Worm (Caenorhabditis elegans) whole organism, L1 larva: Measurements from ENCODE around the gene nas-10.
A peak's percentile ranks its signal among the peaks of the same experiment; 100 is the strongest.

Experiments
- C04F5.9 ChIP-seq: sonication (generic microtip); optimal IDR thresholded peaks from 2 replicates; lab custom pipeline; 2016; ENCODE audit warnings: missing genetic modification characterization, missing compliant biosample characterization
- C16A3.4 ChIP-seq: fragments of 150-350 bp; optimal IDR thresholded peaks from 2 replicates; lab custom pipeline; 2014; ENCODE audit warnings: missing biosample characterization, missing genetic modification characterization
- C34B4.2 ChIP-seq: sonication (generic microtip); optimal IDR thresholded peaks from 2 replicates; lab custom pipeline; 2017; ENCODE audit warnings: mild to moderate bottlenecking, missing genetic modification characterization, missing compliant biosample characterization
- Y116A8C.19 ChIP-seq: sonication (generic microtip); optimal IDR thresholded peaks from 2 replicates; lab custom pipeline; 2016; ENCODE audit warnings: missing compliant biosample characterization, missing genetic modification characterization, borderline replicate concordance
- alr-1 ChIP-seq: fragments of 200-800 bp; sonication (Bioruptor generic); optimal IDR thresholded peaks from 2 replicates; lab custom pipeline; 2018; ENCODE audit warnings: borderline replicate concordance, mild to moderate bottlenecking, missing genetic modification characterization, missing compliant biosample characterization
- ama-1 ChIP-seq: fragments of 150-350 bp; optimal IDR thresholded peaks from 2 replicates; lab custom pipeline; 2014
- ceh-88 ChIP-seq: fragments of 200-800 bp; sonication (Bioruptor generic); IDR thresholded peaks from 2 replicates; pipeline ENCODE4 v1.3.6; 2022; ENCODE audit warnings: missing genetic modification characterization, missing compliant biosample characterization
- ces-1 ChIP-seq: fragments of 150-350 bp; optimal IDR thresholded peaks from 2 replicates; lab custom pipeline; 2014; ENCODE audit warnings: missing biosample characterization, missing genetic modification reagents, missing genetic modification characterization
- dpl-1 ChIP-seq, 3 experiments: fragments of 150-350 bp in 2 of 3; sonication (generic microtip) in 1 of 3; optimal IDR thresholded peaks; 2 replicates each; lab custom pipeline; 2014 to 2017; ENCODE audit warnings: missing biosample characterization in 3 of 3, missing genetic modification characterization in 3 of 3, missing genetic modification reagents in 3 of 3
- efl-1 ChIP-seq, 4 experiments: fragments of 150-350 bp; optimal IDR thresholded peaks in 3 of 4; peaks in 1 of 4; 1 replicate in 1 of 4; 2 replicates in 3 of 4; lab custom pipeline; 2014; ENCODE audit warnings: missing biosample characterization in 2 of 4, missing genetic modification characterization in 2 of 4, missing genetic modification reagents in 2 of 4
- egl-13 ChIP-seq: sonication (generic microtip); optimal IDR thresholded peaks from 2 replicates; lab custom pipeline; 2016; ENCODE audit warnings: missing genotype, missing genetic modification reagents, missing genetic modification characterization, missing compliant biosample characterization
- elt-2 ChIP-seq: sonication (generic microtip); optimal IDR thresholded peaks from 2 replicates; lab custom pipeline; 2016; ENCODE audit warnings: missing genetic modification characterization, mild to moderate bottlenecking, inconsistent platforms, missing compliant biosample characterization, missing genetic modification reagents
- elt-3 ChIP-seq, 6 experiments: fragments of 150-350 bp in 1 of 6; sonication (generic microtip); optimal IDR thresholded peaks; 2 replicates each; lab custom pipeline; 2017 to 2018; ENCODE audit warnings: missing biosample characterization in 6 of 6, missing genetic modification characterization in 6 of 6, inconsistent platforms in 1 of 6
- ets-5 ChIP-seq: fragments of 200-800 bp; sonication (Bioruptor generic); IDR thresholded peaks from 2 replicates; pipeline ENCODE4 v1.3.6; 2022; ENCODE audit warnings: missing genetic modification characterization, missing compliant biosample characterization
- fkh-10 ChIP-seq: sonication (generic microtip); optimal IDR thresholded peaks from 2 replicates; lab custom pipeline; 2017; ENCODE audit warnings: missing biosample characterization, missing genetic modification reagents, missing genetic modification characterization
- fkh-8 ChIP-seq: sonication (generic microtip); optimal IDR thresholded peaks from 2 replicates; lab custom pipeline; 2016; ENCODE audit warnings: mild to moderate bottlenecking, missing genetic modification characterization, missing compliant biosample characterization
- grh-1 ChIP-seq: fragments of 200-800 bp; sonication (Bioruptor generic); IDR thresholded peaks from 2 replicates; pipeline ENCODE4 v1.3.6; 2022; ENCODE audit warnings: missing genetic modification reagents, missing genetic modification characterization, missing compliant biosample characterization
- hlh-17 ChIP-seq: fragments of 200-800 bp; sonication (Bioruptor generic); optimal IDR thresholded peaks from 2 replicates; lab custom pipeline; 2018; ENCODE audit warnings: missing genetic modification characterization, mild to moderate bottlenecking, missing compliant biosample characterization, moderate library complexity, borderline replicate concordance
- hpl-2 ChIP-seq: fragments of 150-350 bp; optimal IDR thresholded peaks from 2 replicates; lab custom pipeline; 2014; ENCODE audit warnings: missing biosample characterization, missing genetic modification reagents, missing genetic modification characterization
- irx-1 ChIP-seq: sonication (generic microtip); optimal IDR thresholded peaks from 2 replicates; lab custom pipeline; 2016; ENCODE audit warnings: missing genetic modification characterization, missing compliant biosample characterization
- jun-1 ChIP-seq: fragments of 150-350 bp; optimal IDR thresholded peaks from 2 replicates; lab custom pipeline; 2014; ENCODE audit warnings: missing biosample characterization, missing genetic modification reagents, missing genetic modification characterization
- lin-15B ChIP-seq: fragments of 150-350 bp; sonication (generic microtip); optimal IDR thresholded peaks from 3 replicates; lab custom pipeline; 2014; ENCODE audit warnings: missing biosample characterization, missing genetic modification characterization
- lin-39 ChIP-seq: fragments of 150-350 bp; optimal IDR thresholded peaks from 2 replicates; lab custom pipeline; 2014; ENCODE audit warnings: missing biosample characterization, missing genetic modification reagents, missing genetic modification characterization
- lsy-2 ChIP-seq, 2 experiments: fragments of 150-350 bp; optimal IDR thresholded peaks; 2 replicates each; lab custom pipeline; 2014; ENCODE audit warnings: missing biosample characterization in 2 of 2, missing genetic modification characterization in 2 of 2
- mdl-1 ChIP-seq, 2 experiments: fragments of 150-350 bp; optimal IDR thresholded peaks; 2 replicates each; lab custom pipeline; 2014 to 2017; ENCODE audit warnings: missing biosample characterization in 2 of 2, missing genetic modification characterization in 2 of 2, inconsistent platforms in 1 of 2
- mep-1 ChIP-seq: fragments of 150-350 bp; optimal IDR thresholded peaks from 2 replicates; lab custom pipeline; 2014; ENCODE audit warnings: missing biosample characterization, missing genetic modification characterization
- nhr-19 ChIP-seq: fragments of 200-800 bp; sonication (Bioruptor generic); conservative IDR thresholded peaks from 2 replicates; pipeline ENCODE4 v1.3.6; 2022; ENCODE audit warnings: missing genetic modification characterization, missing compliant biosample characterization
- nhr-20 ChIP-seq: sonication (generic microtip); optimal IDR thresholded peaks from 2 replicates; lab custom pipeline; 2016; ENCODE audit warnings: mild to moderate bottlenecking, missing genetic modification characterization, missing compliant biosample characterization
- nhr-28 ChIP-seq: fragments of 150-350 bp; optimal IDR thresholded peaks from 2 replicates; lab custom pipeline; 2014; ENCODE audit warnings: missing biosample characterization, missing genetic modification characterization
- nhr-71 ChIP-seq: sonication (generic microtip); optimal IDR thresholded peaks from 2 replicates; lab custom pipeline; 2016; ENCODE audit warnings: mild to moderate bottlenecking, missing genetic modification characterization, moderate library complexity, missing compliant biosample characterization
- nhr-77 ChIP-seq: fragments of 150-350 bp; optimal IDR thresholded peaks from 2 replicates; lab custom pipeline; 2014; ENCODE audit warnings: missing biosample characterization, missing genetic modification characterization
- pax-3 ChIP-seq: fragments of 200-800 bp; sonication (Bioruptor generic); optimal IDR thresholded peaks from 2 replicates; lab custom pipeline; 2018; ENCODE audit warnings: mild to moderate bottlenecking, missing genetic modification characterization, moderate library complexity, missing compliant biosample characterization
- pqm-1 ChIP-seq: sonication (generic microtip); optimal IDR thresholded peaks from 3 replicates; lab custom pipeline; 2017; ENCODE audit warnings: missing biosample characterization, missing genetic modification characterization
- skn-1 ChIP-seq: fragments of 150-350 bp; optimal IDR thresholded peaks from 2 replicates; lab custom pipeline; 2014; ENCODE audit warnings: missing biosample characterization, missing genetic modification characterization
- snu-23 ChIP-seq: sonication (generic microtip); optimal IDR thresholded peaks from 2 replicates; lab custom pipeline; 2016; ENCODE audit warnings: missing genetic modification characterization, missing compliant biosample characterization
- sptf-1 ChIP-seq: fragments of 150-350 bp; optimal IDR thresholded peaks from 2 replicates; lab custom pipeline; 2014; ENCODE audit warnings: missing biosample characterization, missing genetic modification characterization
- swsn-7 ChIP-seq: sonication (generic microtip); optimal IDR thresholded peaks from 2 replicates; lab custom pipeline; 2016; ENCODE audit warnings: missing genetic modification characterization, missing compliant biosample characterization
- unc-30 ChIP-seq: sonication (generic microtip); optimal IDR thresholded peaks from 2 replicates; lab custom pipeline; 2017; ENCODE audit warnings: missing biosample characterization, missing genetic modification characterization
- unc-86 ChIP-seq: sonication (generic microtip); optimal IDR thresholded peaks from 2 replicates; lab custom pipeline; 2016; ENCODE audit warnings: missing genetic modification characterization, missing compliant biosample characterization
- vab-15 ChIP-seq: sonication (generic microtip); optimal IDR thresholded peaks from 2 replicates; lab custom pipeline; 2017; ENCODE audit warnings: missing genotype, mild to moderate bottlenecking, missing genetic modification characterization, missing compliant biosample characterization

Gene nas-10

DNA sequence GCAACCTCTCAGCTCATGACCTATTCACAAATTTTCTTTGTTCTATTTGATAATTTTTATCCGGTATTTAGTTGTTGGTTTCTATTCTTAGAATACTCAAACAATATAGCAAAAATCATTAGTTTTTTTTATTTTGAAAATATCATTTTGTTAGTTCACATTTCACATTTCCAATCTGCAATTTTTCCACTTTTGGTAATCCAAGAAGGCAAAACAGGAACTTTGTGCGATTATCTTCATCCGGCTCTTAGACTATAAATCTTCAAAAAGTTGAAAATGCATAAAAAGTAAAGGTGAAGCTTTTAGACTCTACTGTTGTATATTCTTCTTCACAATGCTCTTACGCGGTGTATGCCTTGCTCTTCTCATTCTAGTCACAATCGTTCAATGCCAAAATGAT is 4.9 kb downstream of the nas-10 start, which contains the start of gene nlp-19:
TSS of gene nlp-19 (plus strand) at position 301 of the 400 bp plus-strand sequence.
- no peak for TF ChIP-seq lsy-2 (tag; optimal IDR thresholded peaks at IDR 0.05; lab: Kevin White, UChicago)
- TF ChIP-seq nhr-20 (tag; lab: Kevin White, UChicago), result no peak
- TF ChIP-seq nhr-77 (tag; lab: Kevin White, UChicago), result no peak
- no peak for TF ChIP-seq ets-5
- TF ChIP-seq nhr-71, result no peak
- TF ChIP-seq jun-1 (tag; lab: Kevin White, UChicago), result no peak
- TF ChIP-seq elt-3 (tag; optimal IDR thresholded peaks at IDR 0.05; lab: Kevin White, UChicago), result no peak
- no peak for TF ChIP-seq mdl-1 (tag; optimal IDR thresholded peaks at IDR 0.05; lab: Kevin White, UChicago)
- no peak for TF ChIP-seq C04F5.9
- TF ChIP-seq hpl-2 (GFP tag; lab: Kevin White, UChicago), result no peak
- no peak for TF ChIP-seq unc-30 (tag; lab: Kevin White, UChicago)
- TF ChIP-seq hlh-17 (GFP tag; lab: Kevin White, UChicago), result no peak
- no peak for TF ChIP-seq efl-1 (optimal IDR thresholded peaks at IDR 0.05; lab: Kevin White, UChicago)
- no peak for TF ChIP-seq efl-1 (GFP tag; optimal IDR thresholded peaks at IDR 0.05 in 1 of 2; lab: Kevin White, UChicago)
- no peak for TF ChIP-seq Y116A8C.19
- no peak for TF ChIP-seq lin-15B
- no peak for TF ChIP-seq alr-1 (tag; lab: Kevin White, UChicago)
- TF ChIP-seq C34B4.2 (tag; lab: Kevin White, UChicago), result no peak
- TF ChIP-seq fkh-8 (tag; lab: Kevin White, UChicago), result no peak
- no peak for TF ChIP-seq ceh-88 (GFP tag; lab: Robert Waterston, UW)

DNA sequence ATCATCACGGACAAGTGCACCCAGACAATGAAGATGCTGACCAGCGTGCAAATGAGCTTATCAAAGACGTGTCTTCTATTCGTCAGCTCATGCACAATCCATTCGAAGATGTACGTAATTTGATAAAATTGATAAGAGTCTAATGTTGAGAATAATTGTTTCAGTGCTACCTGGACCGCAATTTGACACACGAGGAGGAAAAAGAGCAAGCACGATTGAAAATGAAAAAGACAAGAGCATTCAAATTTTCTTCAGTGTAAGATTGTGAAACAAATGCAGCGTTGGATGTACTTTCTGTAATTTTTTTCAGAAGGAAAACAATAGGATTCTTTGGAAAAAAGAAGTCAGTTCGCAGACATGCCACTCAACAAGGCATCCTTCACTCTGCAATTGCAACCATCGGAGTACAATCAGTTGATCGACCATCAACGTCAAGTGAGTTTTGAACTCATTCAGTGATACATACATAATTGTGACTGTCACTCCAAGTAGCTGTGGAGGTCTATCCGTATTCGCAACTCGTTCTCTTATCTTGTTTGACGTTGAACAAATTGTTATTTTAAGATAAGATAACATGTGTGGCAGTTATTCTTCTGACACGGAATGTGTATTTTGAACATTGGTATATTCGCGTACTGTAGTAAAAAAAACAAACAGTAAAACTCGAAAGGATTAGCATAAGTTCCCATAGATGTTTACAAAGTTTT is 6.2 kb downstream of the nas-10 start:
- TF ChIP-seq jun-1 (tag; lab: Kevin White, UChicago), result no peak
- peak; percentile 5 for TF ChIP-seq elt-2 (tag; lab: Kevin White, UChicago)
- TF ChIP-seq, all 84 proteins: peak for 1

DNA sequence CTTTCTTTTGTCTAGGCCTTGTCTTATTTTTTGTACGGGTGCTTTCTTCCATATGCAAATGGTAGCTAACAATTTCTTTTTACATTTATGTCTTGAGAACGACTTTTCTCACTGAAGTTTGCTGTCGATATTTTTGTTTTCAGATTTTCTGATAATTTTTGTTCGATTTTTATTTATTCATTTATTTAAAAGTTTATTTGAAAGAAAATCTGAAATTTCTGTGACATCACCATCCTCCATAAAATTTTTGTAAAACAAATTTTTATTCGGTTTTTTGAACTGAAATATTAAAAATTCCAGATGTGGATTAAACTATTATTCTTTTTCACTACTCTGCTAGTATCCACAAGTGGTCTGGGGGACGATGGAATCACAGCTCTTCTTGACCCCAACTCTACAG is 9.5 kb downstream of the nas-10 start, which contains the start of gene pbo-4:
TSS of gene pbo-4 (plus strand) at position 301 of the 400 bp plus-strand sequence.
- TF ChIP-seq sptf-1 (tag; lab: Kevin White, UChicago), result no peak
- no peak for TF ChIP-seq pqm-1 (tag; lab: Kevin White, UChicago)
- TF ChIP-seq ama-1 (lab: Kevin White, UChicago), result no peak
- no peak for TF ChIP-seq snu-23 (GFP tag; lab: Kevin White, UChicago)
- TF ChIP-seq skn-1, result no peak
- TF ChIP-seq dpl-1 (GFP tag; optimal IDR thresholded peaks at IDR 0.05; lab: Kevin White, UChicago), result no peak
- TF ChIP-seq lsy-2 (tag; optimal IDR thresholded peaks at IDR 0.05; lab: Kevin White, UChicago), result no peak
- TF ChIP-seq vab-15 (tag; lab: Kevin White, UChicago), result no peak
- no peak for TF ChIP-seq fkh-10 (GFP tag; lab: Kevin White, UChicago)
- TF ChIP-seq C16A3.4 (tag; lab: Kevin White, UChicago), result no peak
- no peak for TF ChIP-seq nhr-77 (tag; lab: Kevin White, UChicago)
- no peak for TF ChIP-seq egl-13 (tag; lab: Kevin White, UChicago)
- TF ChIP-seq unc-86 (tag; lab: Kevin White, UChicago), result no peak
- no peak for TF ChIP-seq lin-39 (tag; lab: Kevin White, UChicago)
- no peak for TF ChIP-seq mep-1 (tag; lab: Kevin White, UChicago)
- TF ChIP-seq swsn-7 (tag; lab: Kevin White, UChicago), result no peak
- TF ChIP-seq, all 84 proteins: peak for 0

DNA sequence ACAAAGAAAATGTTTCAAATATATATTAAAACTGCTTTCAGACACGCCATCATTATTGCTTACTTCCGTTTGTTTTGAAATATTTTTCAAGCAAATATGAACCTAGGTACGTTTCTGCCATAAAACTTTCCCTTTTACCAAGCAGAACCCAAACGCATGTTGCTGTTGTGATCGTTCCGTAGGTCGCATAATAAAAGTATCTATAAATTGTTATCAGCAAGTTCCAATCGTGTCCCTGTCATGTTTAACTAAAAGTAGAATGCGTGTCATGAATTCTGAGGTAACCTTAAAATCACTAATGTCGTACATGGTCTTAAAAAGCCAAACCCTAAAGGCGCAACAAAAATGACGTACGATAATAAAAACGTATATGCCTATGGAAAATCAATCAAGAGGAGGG is 11.4 kb downstream of the nas-10 start:
- TF ChIP-seq irx-1 (tag; lab: Kevin White, UChicago) (no peak), grh-1 (GFP tag; lab: Robert Waterston, UW) (no peak), vab-15 (tag; lab: Kevin White, UChicago) (no peak), snu-23 (GFP tag; lab: Kevin White, UChicago) (no peak), egl-13 (tag; lab: Kevin White, UChicago) (no peak), ces-1 (GFP tag; lab: Kevin White, UChicago) (no peak), fkh-10 (GFP tag; lab: Kevin White, UChicago) (no peak), pax-3 (tag; lab: Kevin White, UChicago) (no peak), jun-1 (tag; lab: Kevin White, UChicago) (no peak), Y116A8C.19 (no peak), nhr-19 (GFP tag; lab: Robert Waterston, UW) (no peak), nhr-28 (tag; lab: Kevin White, UChicago) (no peak)
